Worm (Caenorhabditis elegans) whole organism, L4 larva: ENCODE measurements around the gene F02E11.2.

Experiments used
- F44E2.7 ChIP-seq: fragments of 200-800 bp; sonication (Bioruptor generic); IDR thresholded peaks from 2 replicates; pipeline ENCODE4 v2.1.2; 2022; ENCODE audit warnings: missing genetic modification characterization, missing compliant biosample characterization
- F49E8.2 ChIP-seq: sonication (generic microtip); optimal IDR thresholded peaks from 2 replicates; lab custom pipeline; 2016; ENCODE audit warnings: missing compliant biosample characterization, mild to moderate bottlenecking, missing genetic modification characterization, borderline replicate concordance
- T20F7.1 ChIP-seq: fragments of 200-800 bp; sonication (Bioruptor generic); optimal IDR thresholded peaks from 2 replicates; lab custom pipeline; 2018; ENCODE audit warnings: mild to moderate bottlenecking, missing genetic modification characterization, missing compliant biosample characterization
- T26A8.4 ChIP-seq: fragments of 200-800 bp; sonication (Bioruptor generic); IDR thresholded peaks from 2 replicates; pipeline ENCODE4 v1.3.6; 2022; ENCODE audit warnings: missing genetic modification characterization, missing compliant biosample characterization
- Y105C5A.15 ChIP-seq: fragments of 200-800 bp; sonication (Bioruptor generic); IDR thresholded peaks from 2 replicates; pipeline ENCODE4 v1.3.6; 2022; ENCODE audit warnings: missing genetic modification characterization, missing compliant biosample characterization
- Y75B8A.6 ChIP-seq: fragments of 200-800 bp; sonication (Bioruptor generic); IDR thresholded peaks from 2 replicates; pipeline ENCODE4 v1.3.6; 2022; ENCODE audit warnings: missing genetic modification reagents, missing genetic modification characterization, missing compliant biosample characterization
- ZK546.5 ChIP-seq, 2 experiments: sonication (generic microtip); optimal IDR thresholded peaks; 2 replicates each; lab custom pipeline; 2017; ENCODE audit warnings: missing biosample characterization in 2 of 2, missing genetic modification characterization in 2 of 2
- aha-1 ChIP-seq: fragments of 150-350 bp; peaks from one replicate; lab custom pipeline; 2014; ENCODE audit warnings: missing biosample characterization, missing genetic modification characterization
- ama-1 ChIP-seq: fragments of 150-350 bp; optimal IDR thresholded peaks from 2 replicates; lab custom pipeline; 2014; ENCODE audit warnings: inconsistent platforms, mixed read lengths
- arid-1 ChIP-seq: fragments of 200-800 bp; sonication (Bioruptor generic); conservative IDR thresholded peaks from 2 replicates; pipeline ENCODE4 v1.3.6; 2022; ENCODE audit warnings: missing genetic modification reagents, missing genetic modification characterization, missing compliant biosample characterization
- attf-4 ChIP-seq: sonication (generic microtip); optimal IDR thresholded peaks from 3 replicates; lab custom pipeline; 2017; ENCODE audit warnings: missing biosample characterization, missing genetic modification characterization
- ceh-20 ChIP-seq: fragments of 200-800 bp; sonication (Bioruptor generic); IDR thresholded peaks from 2 replicates; pipeline ENCODE4 v1.3.6; 2022; ENCODE audit warnings: missing genetic modification reagents, missing genetic modification characterization, missing compliant biosample characterization
- ceh-28 ChIP-seq: fragments of 150-350 bp; optimal IDR thresholded peaks from 2 replicates; lab custom pipeline; 2014; ENCODE audit warnings: missing biosample characterization, missing genetic modification reagents, missing genetic modification characterization
- ceh-82 ChIP-seq: sonication (generic microtip); optimal IDR thresholded peaks from 2 replicates; lab custom pipeline; 2017; ENCODE audit warnings: missing biosample characterization, missing genetic modification characterization
- cey-2 ChIP-seq: sonication (generic microtip); optimal IDR thresholded peaks from 3 replicates; lab custom pipeline; 2017; ENCODE audit warnings: missing genetic modification characterization, mild to moderate bottlenecking, missing compliant biosample characterization, antibody characterized with exemption, borderline replicate concordance; ENCODE audit not compliant: insufficient read depth
- dmd-8 ChIP-seq: fragments of 200-800 bp; sonication (Bioruptor generic); IDR thresholded peaks from 2 replicates; pipeline ENCODE4 v1.3.6; 2022; ENCODE audit warnings: missing genetic modification characterization, missing compliant biosample characterization
- egl-27 ChIP-seq: sonication (generic microtip); optimal IDR thresholded peaks from 3 replicates; lab custom pipeline; 2017; ENCODE audit warnings: missing biosample characterization, missing genetic modification reagents, missing genetic modification characterization
- egl-43 ChIP-seq: fragments of 200-800 bp; sonication (Bioruptor generic); IDR thresholded peaks from 2 replicates; pipeline ENCODE4 v1.3.6; 2022; ENCODE audit warnings: missing genetic modification reagents, missing genetic modification characterization, missing compliant biosample characterization
- fkh-10 ChIP-seq: fragments of 150-350 bp; optimal IDR thresholded peaks from 2 replicates; lab custom pipeline; 2014; ENCODE audit warnings: missing biosample characterization, missing genetic modification reagents, missing genetic modification characterization
- hlh-30 ChIP-seq: sonication (generic microtip); optimal IDR thresholded peaks from 2 replicates; lab custom pipeline; 2017; ENCODE audit warnings: antibody characterized with exemption, mild to moderate bottlenecking, missing genetic modification characterization, missing compliant biosample characterization; ENCODE audit not compliant: insufficient read depth
- lin-13 ChIP-seq: fragments of 150-350 bp; optimal IDR thresholded peaks from 2 replicates; lab custom pipeline; 2014; ENCODE audit warnings: missing biosample characterization, missing genetic modification reagents, missing genetic modification characterization
- lin-29 ChIP-seq: fragments of 200-800 bp; sonication (Bioruptor generic); IDR thresholded peaks from 2 replicates; pipeline ENCODE4 v1.3.6; 2022; ENCODE audit warnings: missing genetic modification reagents, missing genetic modification characterization, missing compliant biosample characterization
- lin-38 ChIP-seq: fragments of 200-800 bp; sonication (Bioruptor generic); IDR thresholded peaks from 2 replicates; pipeline ENCODE4 v1.3.6; 2022; ENCODE audit warnings: missing genetic modification reagents, missing genetic modification characterization, missing compliant biosample characterization
- lsy-2 ChIP-seq, 2 experiments: fragments of 150-350 bp in 1 of 2; sonication (generic microtip) in 1 of 2; optimal IDR thresholded peaks; 2 replicates each; lab custom pipeline; 2014 to 2017; ENCODE audit warnings: missing biosample characterization in 2 of 2, missing genetic modification characterization in 2 of 2
- mdl-1 ChIP-seq, 2 experiments: fragments of 150-350 bp in 1 of 2; sonication (generic microtip) in 1 of 2; optimal IDR thresholded peaks; 2 replicates each; lab custom pipeline; 2014 to 2017; ENCODE audit warnings: missing biosample characterization in 2 of 2, missing genetic modification characterization in 2 of 2
- nhr-10 ChIP-seq: fragments of 150-350 bp; optimal IDR thresholded peaks from 2 replicates; lab custom pipeline; 2014; ENCODE audit warnings: missing biosample characterization, missing genetic modification characterization
- nhr-111 ChIP-seq: fragments of 200-800 bp; sonication (Bioruptor generic); optimal IDR thresholded peaks from 2 replicates; lab custom pipeline; 2018; ENCODE audit warnings: mild to moderate bottlenecking, missing genetic modification characterization, missing compliant biosample characterization
- nhr-28 ChIP-seq: fragments of 150-350 bp; optimal IDR thresholded peaks from 2 replicates; lab custom pipeline; 2014; ENCODE audit warnings: missing biosample characterization, missing genetic modification characterization
- nhr-41 ChIP-seq: fragments of 200-800 bp; sonication (Bioruptor generic); IDR thresholded peaks from 2 replicates; pipeline ENCODE4 v1.3.6; 2022; ENCODE audit warnings: missing genetic modification reagents, missing genetic modification characterization, missing compliant biosample characterization
- nhr-6 ChIP-seq: fragments of 150-350 bp; optimal IDR thresholded peaks from 2 replicates; lab custom pipeline; 2014; ENCODE audit warnings: missing biosample characterization, missing genetic modification characterization
- nhr-76 ChIP-seq: fragments of 150-350 bp; optimal IDR thresholded peaks from 2 replicates; lab custom pipeline; 2014; ENCODE audit warnings: missing biosample characterization, missing genetic modification characterization
- nhr-77 ChIP-seq: fragments of 150-350 bp; optimal IDR thresholded peaks from 2 replicates; lab custom pipeline; 2014; ENCODE audit warnings: missing biosample characterization, missing genetic modification characterization
- saeg-2 ChIP-seq: fragments of 200-800 bp; sonication (Bioruptor generic); IDR thresholded peaks from 2 replicates; pipeline ENCODE4 v1.3.6; 2022; ENCODE audit warnings: missing genetic modification reagents, missing genetic modification characterization, missing compliant biosample characterization
- set-16 ChIP-seq: fragments of 200-800 bp; sonication (Bioruptor generic); IDR thresholded peaks from 2 replicates; pipeline ENCODE4 v1.3.6; 2022; ENCODE audit warnings: missing genetic modification reagents, missing genetic modification characterization, missing compliant biosample characterization
- snpc-1.2 ChIP-seq: fragments of 200-800 bp; sonication (Bioruptor generic); IDR thresholded peaks from 2 replicates; pipeline ENCODE4 v1.3.6; 2022; ENCODE audit warnings: missing genetic modification reagents, missing genetic modification characterization, missing compliant biosample characterization
- snpc-4 ChIP-seq: fragments of 150-350 bp; optimal IDR thresholded peaks from 2 replicates; lab custom pipeline; 2014; ENCODE audit warnings: missing biosample characterization, missing genetic modification characterization
- tag-97 ChIP-seq: fragments of 200-800 bp; sonication (Bioruptor generic); IDR thresholded peaks from 2 replicates; pipeline ENCODE4 v1.3.6; 2022; ENCODE audit warnings: missing genetic modification characterization, missing compliant biosample characterization
- unc-39 ChIP-seq: sonication (generic microtip); optimal IDR thresholded peaks from 2 replicates; lab custom pipeline; 2017; ENCODE audit warnings: missing biosample characterization, missing genetic modification characterization
- unc-62 ChIP-seq, 3 experiments: fragments of 150-350 bp in 1 of 3; sonication (generic microtip); optimal IDR thresholded peaks in 2 of 3; peaks in 1 of 3; 1 replicate in 1 of 3; 2 replicates in 2 of 3; lab custom pipeline; 2014 to 2017; ENCODE audit warnings: missing biosample characterization in 3 of 3, missing genetic modification characterization in 3 of 3, missing genetic modification reagents in 3 of 3, missing genotype in 1 of 3
- zfp-3 ChIP-seq: fragments of 200-800 bp; sonication (Bioruptor generic); conservative IDR thresholded peaks from 2 replicates; pipeline ENCODE4 v1.3.6; 2022; ENCODE audit warnings: missing genetic modification reagents, missing genetic modification characterization, missing compliant biosample characterization
- ztf-11 ChIP-seq: fragments of 150-350 bp; optimal IDR thresholded peaks from 2 replicates; lab custom pipeline; 2014; ENCODE audit warnings: missing biosample characterization, missing genetic modification characterization

F02E11.2 gene

DNA sequence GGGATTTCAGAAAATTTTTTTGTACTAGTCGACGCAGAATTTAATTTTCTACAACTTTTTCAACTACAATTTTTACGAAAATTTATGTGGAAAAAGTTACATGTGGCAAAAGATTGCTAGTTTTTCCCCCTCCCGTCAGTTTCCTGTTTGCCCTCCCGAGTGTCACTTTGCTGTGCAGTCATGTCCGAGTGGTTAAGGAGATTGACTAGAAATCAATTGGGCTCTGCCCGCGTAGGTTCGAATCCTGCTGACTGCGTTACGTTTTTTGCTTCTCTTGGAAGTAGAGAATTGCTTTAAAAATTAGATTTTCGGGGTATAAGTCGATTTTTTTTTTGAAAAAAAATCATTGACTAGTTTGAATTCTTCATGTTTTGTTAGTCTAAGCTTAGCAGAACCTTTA is 5.2 kb downstream of the F02E11.2 start (continued):
- 0 out of 2 replicates have a peak, but pooled peaks have one; percentile 43 for TF ChIP-seq zfp-3 (GFP tag; lab: Robert Waterston, UW)
- TF ChIP-seq saeg-2 = no peak
- no peak for TF ChIP-seq Y75B8A.6 (GFP tag; lab: Robert Waterston, UW)
- 0 out of 2 replicates have a peak, but pooled peaks have one; percentile 45 for TF ChIP-seq snpc-1.2 (GFP tag; lab: Robert Waterston, UW)
- TF ChIP-seq dmd-8 (GFP tag; lab: Robert Waterston, UW) = 0 out of 2 replicates have a peak, but pooled peaks have one; percentile 45
- no peak for TF ChIP-seq nhr-6 (tag; lab: Kevin White, UChicago)
- TF ChIP-seq lin-29 (GFP tag; lab: Robert Waterston, UW) = no peak
- TF ChIP-seq Y105C5A.15 (GFP tag; lab: Robert Waterston, UW) = no peak
- TF ChIP-seq nhr-111 (GFP tag; lab: Kevin White, UChicago) = no peak
- TF ChIP-seq unc-39 (tag; lab: Kevin White, UChicago) = no peak
- no peak for TF ChIP-seq ceh-82 (tag; lab: Kevin White, UChicago)
- no peak for TF ChIP-seq fkh-10 (GFP tag; lab: Kevin White, UChicago)
- 0 out of 2 replicates have a peak, but pooled peaks have one; percentile 61 for TF ChIP-seq egl-43
- 0 out of 2 replicates have a peak, but pooled peaks have one; percentile 26 for TF ChIP-seq T26A8.4 (GFP tag; lab: Robert Waterston, UW)
- no peak for TF ChIP-seq cey-2

ce11 chrII:3270598-3270997 is 8.0 kb downstream of the F02E11.2 start:
- TF ChIP-seq ceh-28 (tag; lab: Kevin White, UChicago) (no peak), hlh-30 (tag; lab: Kevin White, UChicago) (peak; percentile 39), egl-43 (no peak), nhr-77 (tag; lab: Kevin White, UChicago) (no peak)

ce11 chrII:3274923-3275322 is 12.3 kb downstream of the F02E11.2 start, which contains the start of gene F02E11.3:
Gene F02E11.3, minus strand, starts transcription at chrII:3275023.
- TF ChIP-seq F49E8.2 (tag; lab: Kevin White, UChicago) (no peak), aha-1 (peak; percentile 58), Y75B8A.6 (GFP tag; lab: Robert Waterston, UW) (no peak), F44E2.7 (GFP tag; lab: Robert Waterston, UW) (no peak), T20F7.1 (GFP tag; lab: Kevin White, UChicago) (no peak), egl-27 (no peak), lsy-2 (tag; optimal IDR thresholded peaks at IDR 0.05; lab: Kevin White, UChicago) (no peak), snpc-4 (tag; lab: Kevin White, UChicago) (no peak), ZK546.5 (tag; optimal IDR thresholded peaks at IDR 0.05; lab: Kevin White, UChicago) (no peak), mdl-1 (tag; optimal IDR thresholded peaks at IDR 0.05; lab: Kevin White, UChicago) (no peak), cey-2 (no peak), nhr-28 (tag; lab: Kevin White, UChicago) (no peak), ceh-20 (no peak), set-16 (GFP tag; lab: Robert Waterston, UW) (peak; percentile 45; the same call in 1 of the 2 replicates), tag-97 (GFP tag; lab: Robert Waterston, UW) (no peak)
- TF ChIP-seq, all 104 proteins: peak for 2

DNA sequence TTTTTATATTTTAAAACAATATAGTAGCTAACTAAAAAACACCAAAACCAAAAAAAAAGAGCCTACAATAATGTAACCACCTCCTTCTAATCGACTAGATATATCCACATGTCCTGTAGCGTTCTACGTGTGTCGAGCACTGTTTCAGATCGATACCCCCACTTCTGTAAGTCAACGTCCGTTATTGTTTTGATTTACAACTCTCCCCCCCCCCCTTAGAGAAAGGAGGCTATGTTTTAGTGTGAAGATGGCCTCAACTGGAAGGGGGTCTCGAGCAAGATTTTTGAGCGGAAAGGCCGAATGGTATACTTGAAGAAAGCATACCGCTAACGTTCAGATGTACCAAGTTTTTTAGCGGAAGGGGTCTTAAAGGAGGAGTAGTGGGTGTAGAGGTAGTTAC is 15.1 kb downstream of the F02E11.2 start, which contains the start of gene F02E11.4:
TSS of gene F02E11.4 (minus strand) at position 101 of the 400 bp plus-strand sequence.
- peak in 1 of 2 experiments; percentile 6 for TF ChIP-seq unc-62 (GFP tag; optimal IDR thresholded peaks at IDR 0.05 in 1 of 2; lab: Kevin White, UChicago)
- TF ChIP-seq unc-62 (tag; optimal IDR thresholded peaks at IDR 0.05; lab: Kevin White, UChicago) = no peak
- no peak for TF ChIP-seq lin-38 (GFP tag; lab: Robert Waterston, UW)
- no peak for TF ChIP-seq lin-13 (GFP tag; lab: Kevin White, UChicago)
- TF ChIP-seq nhr-10 (tag; lab: Kevin White, UChicago) = no peak
- TF ChIP-seq aha-1 = peak; percentile 59
- no peak for TF ChIP-seq ztf-11 (tag; lab: Kevin White, UChicago)
- TF ChIP-seq nhr-41 (GFP tag; lab: Robert Waterston, UW) = no peak
- no peak for TF ChIP-seq ama-1 (lab: Kevin White, UChicago)
- no peak for TF ChIP-seq attf-4 (tag; lab: Kevin White, UChicago)
- TF ChIP-seq nhr-76 (tag; lab: Kevin White, UChicago) = no peak
- 0 out of 2 replicates have a peak, but pooled peaks have one; percentile 34 for TF ChIP-seq arid-1 (GFP tag; lab: Robert Waterston, UW)
